Worm (Caenorhabditis elegans): ENCODE results near the gene R10E12.2.

R10E12.2 gene

DNA sequence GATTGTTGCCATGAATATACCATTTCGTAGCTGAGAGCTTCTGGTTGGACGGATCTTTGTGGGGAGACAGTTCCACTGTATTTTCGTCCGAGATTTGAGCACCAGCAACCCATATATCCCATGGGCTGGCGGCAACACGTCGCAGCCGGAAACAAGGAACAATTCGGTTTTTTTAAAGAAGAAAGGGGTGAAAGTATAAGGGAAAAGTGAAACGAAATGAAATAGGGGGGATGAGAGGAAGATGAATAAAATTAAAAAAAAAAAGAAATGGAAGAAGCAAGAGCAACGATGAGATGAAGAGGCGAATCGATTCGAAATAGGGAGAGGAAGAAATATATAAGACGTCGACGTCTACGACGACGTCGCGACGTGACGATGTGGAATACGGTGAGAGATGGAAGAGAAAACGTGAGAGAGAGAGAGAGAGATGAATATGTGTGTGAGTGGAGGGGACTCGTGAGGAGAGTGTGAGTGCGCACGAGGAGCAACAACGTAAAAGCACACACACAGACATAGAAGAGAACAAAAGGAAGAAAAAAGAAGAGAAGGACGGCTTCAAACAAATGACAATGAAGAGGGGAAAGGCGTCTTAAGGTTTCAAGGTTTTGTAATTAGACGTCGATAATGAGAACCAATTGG, 42.9 kb upstream of the R10E12.2 start, which contains the start of gene rgs-1 (continued):
- TF ChIP-seq unc-62 (GFP tag; optimal IDR thresholded peaks at IDR 0.05): no peak
- TF ChIP-seq tbx-2 (tag; optimal IDR thresholded peaks at IDR 0.05): no peak
- TF ChIP-seq mdl-1 (tag; optimal IDR thresholded peaks at IDR 0.05): no peak
- no peak for TF ChIP-seq elt-1 (tag; optimal IDR thresholded peaks at IDR 0.05)
- no peak for TF ChIP-seq ama-1 (optimal IDR thresholded peaks at IDR 0.05)
- no peak for TF ChIP-seq lin-39 (tag; optimal IDR thresholded peaks at IDR 0.05)
- peak; percentile 86 for TF ChIP-seq fkh-10 (GFP tag; optimal IDR thresholded peaks at IDR 0.05)
- no peak for TF ChIP-seq unc-39 (tag; optimal IDR thresholded peaks at IDR 0.05)
- TF ChIP-seq fkh-2 (tag; optimal IDR thresholded peaks at IDR 0.05): no peak
- TF ChIP-seq sea-2 (GFP tag; optimal IDR thresholded peaks at IDR 0.05): no peak
- peak; percentile 21 for TF ChIP-seq skn-1 (tag; optimal IDR thresholded peaks at IDR 0.05)

DNA sequence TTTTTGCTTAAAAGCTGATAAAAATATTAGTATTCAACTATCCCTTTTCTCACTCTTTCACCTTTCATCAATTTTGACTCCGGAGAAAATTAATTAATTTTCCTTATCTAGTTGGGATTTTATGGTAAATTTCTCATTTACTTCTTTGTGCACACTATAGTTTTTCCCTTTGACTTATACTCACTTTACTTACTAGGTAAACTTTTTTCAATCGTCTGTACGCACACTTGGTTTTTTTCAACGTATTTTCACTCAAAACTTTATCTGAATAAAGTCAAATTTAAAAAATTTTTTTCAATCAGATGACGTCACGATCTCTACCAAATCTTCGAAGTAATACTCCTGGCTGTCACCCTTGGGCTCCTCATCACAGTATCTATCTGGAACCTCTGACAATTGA, 38.5 kb upstream of the R10E12.2 start, which contains the start of gene C05B5.16:
TSS of gene C05B5.16 (plus strand) at position 301 of the 400 bp plus-strand sequence.
- TF ChIP-seq elt-1 (tag; optimal IDR thresholded peaks at IDR 0.05) (no peak), eor-1 (tag; optimal IDR thresholded peaks at IDR 0.05) (no peak), unc-62 (GFP tag; optimal IDR thresholded peaks at IDR 0.05) (no peak), egl-27 (tag; optimal IDR thresholded peaks at IDR 0.05) (no peak)

DNA sequence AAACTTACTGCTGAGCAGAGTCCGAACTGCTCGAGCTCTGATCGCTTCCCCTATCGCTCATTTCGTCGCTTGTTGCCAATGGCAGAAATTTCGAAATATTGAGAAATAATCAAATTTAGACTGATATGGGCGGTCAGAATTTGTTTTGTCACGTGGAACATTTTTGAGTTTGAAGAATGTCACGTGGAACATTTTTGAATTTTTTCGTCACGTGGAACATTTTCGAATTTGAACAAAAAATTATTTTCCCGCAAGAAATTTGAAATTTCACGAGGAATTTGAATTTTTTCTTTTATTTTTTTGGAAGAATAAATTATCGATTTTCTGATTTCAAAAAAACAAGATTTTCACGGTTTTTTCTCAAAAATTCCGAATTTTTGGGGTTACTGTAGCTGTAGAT, 36.5 kb upstream of the R10E12.2 start, which contains the start of gene fbxa-155:
TSS of gene fbxa-155 (minus strand) at position 101 of the 400 bp plus-strand sequence.
- TF ChIP-seq ceh-9 (tag; optimal IDR thresholded peaks at IDR 0.05): no peak
- TF ChIP-seq nhr-76 (tag; optimal IDR thresholded peaks at IDR 0.05): no peak
- TF ChIP-seq ceh-16 (tag; optimal IDR thresholded peaks at IDR 0.05): no peak
- no peak for TF ChIP-seq fos-1 (tag; optimal IDR thresholded peaks at IDR 0.05)
- no peak for TF ChIP-seq lin-15B (tag; optimal IDR thresholded peaks at IDR 0.05)
- TF ChIP-seq lsy-12 (tag; optimal IDR thresholded peaks at IDR 0.05): no peak
- no peak for TF ChIP-seq hmg-11 (tag; optimal IDR thresholded peaks at IDR 0.05)

DNA sequence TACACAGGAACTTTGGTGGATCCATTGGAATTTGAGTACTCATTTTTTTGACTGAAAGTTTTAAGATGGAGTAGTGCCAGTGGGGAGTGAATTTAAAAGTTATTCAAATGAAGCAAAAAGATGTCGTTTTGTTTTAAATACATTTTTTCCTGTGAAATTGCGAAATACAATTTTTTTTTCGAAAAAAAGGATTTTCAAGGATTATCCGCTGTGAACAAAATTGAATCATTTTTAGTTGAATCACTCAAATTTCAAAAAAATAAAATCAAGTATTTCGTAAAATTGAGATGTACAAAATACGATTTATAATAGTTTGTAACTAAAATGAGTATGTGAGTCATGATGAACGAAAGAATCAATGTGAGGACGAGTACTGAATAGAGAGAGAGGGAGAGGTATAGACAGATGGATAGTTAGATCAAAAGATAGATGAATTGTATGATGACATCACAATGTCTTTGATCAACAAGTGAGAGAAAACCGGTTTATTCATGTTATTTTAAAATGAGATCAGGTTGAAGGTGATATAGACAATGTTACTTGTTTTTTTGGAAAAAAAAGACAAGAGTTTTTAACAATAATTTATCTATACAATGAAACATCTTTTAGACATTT, 33.2 kb upstream of the R10E12.2 start, which contains the start of gene C05B5.8:
TSS of gene C05B5.8 (minus strand) at position 51 of the 615 bp plus-strand sequence.
- TF ChIP-seq zag-1 (tag; optimal IDR thresholded peaks at IDR 0.05) (no peak), nhr-25 (tag; optimal IDR thresholded peaks at IDR 0.05) (peak; percentile 91), elt-3 (tag; optimal IDR thresholded peaks at IDR 0.05) (no peak), elt-1 (tag; optimal IDR thresholded peaks at IDR 0.05) (peak; percentile 83), ceh-28 (tag; optimal IDR thresholded peaks at IDR 0.05) (peak; percentile 34), nhr-23 (tag; optimal IDR thresholded peaks at IDR 0.05) (peak; percentile 73)

DNA sequence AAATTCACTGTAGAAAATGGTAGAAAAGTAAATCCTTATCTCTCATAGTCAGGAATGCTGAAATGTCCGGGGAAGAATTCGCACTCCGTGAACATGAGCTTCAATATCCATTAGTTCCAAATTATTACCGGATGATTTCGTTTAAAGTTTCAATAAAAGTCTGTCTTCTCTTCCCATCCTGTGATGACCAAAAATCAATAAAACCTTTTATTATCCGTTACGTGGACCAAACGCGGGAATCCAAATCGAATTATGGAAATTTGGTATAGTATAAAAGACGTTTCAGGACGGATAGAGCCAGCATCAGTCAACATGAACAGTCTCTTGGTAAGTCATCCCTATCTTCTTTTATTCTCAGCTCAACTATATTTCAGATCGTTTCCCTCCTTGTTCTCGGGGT, 30.5 kb upstream of the R10E12.2 start, which contains the start of gene C05B5.11:
TSS of gene C05B5.11 (plus strand) at position 301 of the 400 bp plus-strand sequence.
- TF ChIP-seq nhr-11 (tag; optimal IDR thresholded peaks at IDR 0.05) (no peak), ceh-9 (tag; optimal IDR thresholded peaks at IDR 0.05) (no peak), unc-62 (GFP tag; optimal IDR thresholded peaks at IDR 0.05) (no peak), sea-2 (GFP tag; optimal IDR thresholded peaks at IDR 0.05) (no peak), nhr-67 (tag; optimal IDR thresholded peaks at IDR 0.05) (no peak), ztf-4 (tag; optimal IDR thresholded peaks at IDR 0.05) (no peak), ceh-16 (tag; optimal IDR thresholded peaks at IDR 0.05) (no peak), ztf-11 (tag; optimal IDR thresholded peaks at IDR 0.05) (no peak), elt-2 (tag; optimal IDR thresholded peaks at IDR 0.05) (no peak), lin-15B (tag; optimal IDR thresholded peaks at IDR 0.05) (no peak), lin-39 (tag; optimal IDR thresholded peaks at IDR 0.05) (no peak), fos-1 (tag; optimal IDR thresholded peaks at IDR 0.05) (no peak), jun-1 (tag; optimal IDR thresholded peaks at IDR 0.05) (no peak), elt-3 (tag; optimal IDR thresholded peaks at IDR 0.05) (no peak), ceh-28 (tag; optimal IDR thresholded peaks at IDR 0.05) (no peak), lsy-12 (tag; optimal IDR thresholded peaks at IDR 0.05) (no peak), snpc-4 (tag; optimal IDR thresholded peaks at IDR 0.05) (no peak), fkh-10 (GFP tag; optimal IDR thresholded peaks at IDR 0.05) (no peak), tbx-2 (tag; optimal IDR thresholded peaks at IDR 0.05) (no peak)

All from whole organism, L3 larva.